Fruit fly (Drosophila melanogaster) Kc167 (cell line): ENCODE results near the gene CG34247.

Source experiments
- Myc ChIP-seq: fragments of >200 bp; optimal IDR thresholded peaks from 2 replicates; lab custom pipeline; 2017; ENCODE audit warnings: missing external identifiers
- h ChIP-seq: fragments of >200 bp; optimal IDR thresholded peaks from 3 replicates; lab custom pipeline; 2018; ENCODE audit warnings: missing external identifiers

DNA sequence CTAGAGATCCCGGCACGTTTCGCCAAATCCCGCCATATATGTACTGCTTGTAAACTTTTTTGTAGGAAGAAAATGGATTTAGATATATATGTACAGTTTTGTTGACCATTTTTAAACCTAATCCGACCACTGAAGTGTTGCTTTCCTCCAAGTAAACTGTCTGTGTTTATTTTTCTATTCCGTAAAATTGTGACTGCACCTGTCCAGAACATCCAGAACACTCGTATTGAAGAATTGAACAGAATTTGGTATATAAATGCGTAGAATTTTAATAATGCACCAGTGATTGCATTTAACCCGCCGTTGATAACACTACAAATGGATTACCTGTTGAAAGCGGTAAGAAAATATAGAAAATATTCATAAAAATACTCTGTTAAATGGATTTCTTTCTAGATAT, 42.6 kb upstream of the CG34247 start, which contains the start of gene CG43249:
- no peak for TF ChIP-seq Myc (lab: Kevin White, UChicago)
- TF ChIP-seq h (lab: Kevin White, UChicago) = no peak
